Fruit fly (Drosophila melanogaster) whole organism: ENCODE data around the gene CG2129.

ENCODE experiments used
- CG8478 ChIP-seq: fragments of >200 bp; optimal IDR thresholded peaks from 2 replicates; lab custom pipeline; 2018; ENCODE audit warnings: inconsistent platforms
- pan ChIP-seq: fragments of >200 bp; optimal IDR thresholded peaks from 2 replicates; lab custom pipeline; 2017
- psq ChIP-seq: fragments of >200 bp; optimal IDR thresholded peaks from 2 replicates; lab custom pipeline; 2017
- usp ChIP-seq: fragments of >200 bp; optimal IDR thresholded peaks from 2 replicates; lab custom pipeline; 2017; ENCODE audit warnings: missing biosample characterization, missing genetic modification characterization, mixed read lengths

- TF ChIP-seq pan (lab: Kevin White, UChicago) (no peak), CG8478 (no peak), usp (GFP tag; lab: Kevin White, UChicago) (no peak), psq (lab: Kevin White, UChicago) (no peak)
Observed at dm6 chrX:8192191-8192590, 46.6 kb downstream of the CG2129 start.
